Fruit fly (Drosophila melanogaster): ENCODE data around the gene rdx.

dm6 chr3R:13989453-13989852 is 42.4 kb downstream of the rdx start:
- TF ChIP-seq Hr39 (optimal IDR thresholded peaks at IDR 0.05) (no peak), btn (GFP tag; optimal IDR thresholded peaks at IDR 0.05) (no peak)

Data from whole organism, embryonic.